Worm (Caenorhabditis elegans) whole organism, L3 larva: ENCODE data around the gene nhr-22.

Experiments
- egl-27 ChIP-seq: sonication (generic microtip); optimal IDR thresholded peaks from 4 replicates; lab custom pipeline; 2017; ENCODE audit warnings: missing biosample characterization, missing genetic modification reagents, missing genetic modification characterization
- fkh-10 ChIP-seq: sonication (generic microtip); optimal IDR thresholded peaks from 2 replicates; lab custom pipeline; 2017; ENCODE audit warnings: missing biosample characterization, missing genetic modification reagents, missing genetic modification characterization
- nhr-11 ChIP-seq: fragments of 150-350 bp; optimal IDR thresholded peaks from 2 replicates; lab custom pipeline; 2014; ENCODE audit warnings: missing biosample characterization, missing genetic modification characterization
- nhr-25 ChIP-seq: sonication (generic microtip); optimal IDR thresholded peaks from 2 replicates; lab custom pipeline; 2017; ENCODE audit warnings: missing biosample characterization, missing genetic modification characterization
- skn-1 ChIP-seq: fragments of 150-350 bp; optimal IDR thresholded peaks from 2 replicates; lab custom pipeline; 2014; ENCODE audit warnings: missing biosample characterization, missing genetic modification characterization
- snpc-4 ChIP-seq: fragments of 150-350 bp; optimal IDR thresholded peaks from 2 replicates; lab custom pipeline; 2014; ENCODE audit warnings: missing biosample characterization, missing genetic modification characterization
- ztf-11 ChIP-seq: fragments of 150-350 bp; optimal IDR thresholded peaks from 2 replicates; lab custom pipeline; 2014; ENCODE audit warnings: missing biosample characterization, missing genetic modification characterization

- no peak for TF ChIP-seq nhr-11 (tag; lab: Kevin White, UChicago)
- peak; percentile 82 for TF ChIP-seq snpc-4 (tag; lab: Kevin White, UChicago)
- TF ChIP-seq skn-1 (tag; lab: Kevin White, UChicago) = no peak
- TF ChIP-seq ztf-11 (tag; lab: Kevin White, UChicago) = no peak
- TF ChIP-seq egl-27 (tag; lab: Kevin White, UChicago) = no peak
- peak; percentile 71 for TF ChIP-seq nhr-25 (tag; lab: Kevin White, UChicago)
- no peak for TF ChIP-seq fkh-10
These were observed 3.8 kb upstream of the nhr-22 start, which contains the start of gene atg-16.2 for ce11 chrII:6453341-6453806.
